Worm (Caenorhabditis elegans) whole organism, L2 larva: ENCODE data around the gene EEED8.3.
A peak's percentile ranks its signal among the peaks of the same experiment; 100 is the strongest.

ENCODE experiments used
- C34F6.9 ChIP-seq: fragments of 150-350 bp; optimal IDR thresholded peaks from 2 replicates; lab custom pipeline; 2014; ENCODE audit warnings: missing biosample characterization, missing genetic modification characterization
- F13H6.1 ChIP-seq: sonication (generic microtip); optimal IDR thresholded peaks from 2 replicates; lab custom pipeline; 2016; ENCODE audit warnings: missing genetic modification characterization, missing compliant biosample characterization
- ama-1 ChIP-seq: fragments of 150-350 bp; optimal IDR thresholded peaks from 2 replicates; lab custom pipeline; 2018; ENCODE audit warnings: inconsistent platforms
- blmp-1 ChIP-seq: sonication (generic microtip); optimal IDR thresholded peaks from 2 replicates; lab custom pipeline; 2017; ENCODE audit warnings: missing genetic modification characterization, mild to moderate bottlenecking, missing compliant biosample characterization, antibody characterized with exemption, moderate library complexity; ENCODE audit not compliant: insufficient read depth
- ceh-82 ChIP-seq: fragments of 150-350 bp; optimal IDR thresholded peaks from 2 replicates; lab custom pipeline; 2014; ENCODE audit warnings: missing biosample characterization, missing genetic modification characterization
- elt-1 ChIP-seq: fragments of 150-350 bp; optimal IDR thresholded peaks from 2 replicates; lab custom pipeline; 2014; ENCODE audit warnings: missing biosample characterization, missing genetic modification characterization
- fos-1 ChIP-seq: fragments of 150-350 bp; optimal IDR thresholded peaks from 2 replicates; lab custom pipeline; 2014; ENCODE audit warnings: missing biosample characterization, missing genetic modification characterization
- gmeb-1 ChIP-seq: fragments of 150-350 bp; optimal IDR thresholded peaks from 2 replicates; lab custom pipeline; 2014; ENCODE audit warnings: missing biosample characterization, missing genetic modification characterization
- lin-11 ChIP-seq: fragments of 150-350 bp; sonication (generic microtip); optimal IDR thresholded peaks from 2 replicates; lab custom pipeline; 2014; ENCODE audit warnings: missing biosample characterization, missing genetic modification characterization, inconsistent platforms, mixed read lengths
- lsy-2 ChIP-seq, 2 experiments: fragments of 150-350 bp in 1 of 2; sonication (generic microtip) in 1 of 2; optimal IDR thresholded peaks; 2 replicates each; lab custom pipeline; 2014 to 2017; ENCODE audit warnings: missing biosample characterization in 2 of 2, missing genetic modification characterization in 2 of 2
- nhr-11 ChIP-seq: fragments of 150-350 bp; optimal IDR thresholded peaks from 2 replicates; lab custom pipeline; 2014; ENCODE audit warnings: missing biosample characterization, missing genetic modification characterization
- nhr-129 ChIP-seq: fragments of 150-350 bp; optimal IDR thresholded peaks from 2 replicates; lab custom pipeline; 2014; ENCODE audit warnings: missing biosample characterization, missing genetic modification characterization
- nhr-23 ChIP-seq: fragments of 150-350 bp; optimal IDR thresholded peaks from 2 replicates; lab custom pipeline; 2014; ENCODE audit warnings: missing biosample characterization, missing genetic modification reagents, missing genetic modification characterization
- nhr-6 ChIP-seq: fragments of 150-350 bp; optimal IDR thresholded peaks from 2 replicates; lab custom pipeline; 2014; ENCODE audit warnings: missing biosample characterization, missing genetic modification characterization
- sem-4 ChIP-seq: fragments of 150-350 bp; optimal IDR thresholded peaks from 2 replicates; lab custom pipeline; 2014; ENCODE audit warnings: missing biosample characterization, missing genetic modification reagents, missing genetic modification characterization
- sma-3 ChIP-seq: sonication (generic microtip); optimal IDR thresholded peaks from 2 replicates; lab custom pipeline; 2016; ENCODE audit warnings: missing genetic modification reagents, missing genetic modification characterization, missing compliant biosample characterization
- sma-9 ChIP-seq, 2 experiments: fragments of 150-350 bp in 1 of 2; sonication (generic microtip) in 1 of 2; optimal IDR thresholded peaks; 2 replicates each; lab custom pipeline; 2014 to 2016; ENCODE audit warnings: missing genetic modification characterization in 2 of 2, mild to moderate bottlenecking in 1 of 2, missing biosample characterization in 1 of 2, missing compliant biosample characterization in 1 of 2, missing genetic modification reagents in 1 of 2, moderate library complexity in 1 of 2
- unc-55 ChIP-seq: fragments of 150-350 bp; sonication (generic microtip); optimal IDR thresholded peaks from 3 replicates; lab custom pipeline; 2014; ENCODE audit warnings: missing biosample characterization, missing genetic modification reagents, missing genetic modification characterization
- zag-1 ChIP-seq: fragments of 150-350 bp; optimal IDR thresholded peaks from 2 replicates; lab custom pipeline; 2014; ENCODE audit warnings: missing biosample characterization, missing genetic modification characterization

The EEED8.3 gene

ce11 chrII:5458683-5459410 is 44.8 kb downstream of the EEED8.3 start:
- TF ChIP-seq blmp-1 (tag; lab: Kevin White, UChicago) = peak; percentile 54
- TF ChIP-seq lin-11 (tag; lab: Kevin White, UChicago) = no peak
- peak; percentile 34 for TF ChIP-seq fos-1 (tag; lab: Kevin White, UChicago)

- peak; percentile 9 for TF ChIP-seq sma-9 (GFP tag; optimal IDR thresholded peaks at IDR 0.05; lab: Kevin White, UChicago)
- TF ChIP-seq sma-9 (tag; optimal IDR thresholded peaks at IDR 0.05; lab: Kevin White, UChicago) = no peak
- TF ChIP-seq C34F6.9 (tag; lab: Kevin White, UChicago) = no peak
- TF ChIP-seq fos-1 (tag; lab: Kevin White, UChicago) = peak; percentile 43
- TF ChIP-seq nhr-6 = no peak
- TF ChIP-seq sma-3 (GFP tag; lab: Kevin White, UChicago) = peak; percentile 68
- peak; percentile 60 for TF ChIP-seq blmp-1 (tag; lab: Kevin White, UChicago)
- TF ChIP-seq, all 48 proteins: peak for 4
Measured at ce11 chrII:5459534-5459933, 45.5 kb downstream of the EEED8.3 start.

- TF ChIP-seq fos-1 (tag; lab: Kevin White, UChicago) = peak; percentile 44
- no peak for TF ChIP-seq elt-1
- TF ChIP-seq zag-1 (tag; lab: Kevin White, UChicago) = no peak
- TF ChIP-seq nhr-129 = no peak
- no peak for TF ChIP-seq nhr-23
- no peak for TF ChIP-seq nhr-11 (tag; lab: Kevin White, UChicago)
- no peak for TF ChIP-seq gmeb-1 (tag; lab: Kevin White, UChicago)
- TF ChIP-seq F13H6.1 (tag; lab: Kevin White, UChicago) = peak; percentile 46
Measured at ce11 chrII:5460911-5461310, 46.8 kb downstream of the EEED8.3 start.

DNA sequence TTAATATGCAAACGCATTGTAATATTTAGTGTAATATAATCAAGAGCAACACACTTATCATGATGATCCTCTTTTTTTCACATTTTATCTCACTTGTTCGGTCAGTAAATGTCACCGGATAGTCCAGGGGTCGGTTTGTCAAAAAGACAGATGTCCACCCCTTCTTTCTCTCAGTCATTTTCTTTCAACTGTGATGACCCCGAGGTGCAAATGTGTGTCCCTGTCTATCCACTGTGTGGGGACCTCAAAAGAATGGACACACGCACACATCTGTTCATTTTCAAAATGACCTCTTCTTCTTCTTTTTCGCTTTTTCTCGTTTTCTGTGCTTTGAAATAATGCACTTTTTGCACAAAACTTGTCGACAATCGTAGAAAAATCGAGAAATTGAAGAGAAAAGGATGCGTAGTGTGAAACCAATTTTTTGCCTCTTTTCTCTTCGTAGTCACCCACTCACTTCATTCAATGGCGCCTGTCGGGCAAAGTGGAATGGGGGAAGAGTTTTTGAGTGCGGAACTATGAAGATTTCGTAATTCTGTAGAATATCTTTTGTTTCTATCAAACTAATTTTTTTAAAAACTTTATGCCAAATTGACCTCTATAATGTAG is 49.7 kb downstream of the EEED8.3 start:
- TF ChIP-seq lsy-2 (tag; optimal IDR thresholded peaks at IDR 0.05; lab: Kevin White, UChicago) = peak in 1 of 2 experiments; percentile 46
- no peak for TF ChIP-seq ceh-82
- TF ChIP-seq nhr-129 = peak; percentile 43
- peak; percentile 41 for TF ChIP-seq unc-55 (GFP tag; lab: Kevin White, UChicago)
- peak; percentile 44 for TF ChIP-seq F13H6.1 (tag; lab: Kevin White, UChicago)
- no peak for TF ChIP-seq ama-1
- TF ChIP-seq gmeb-1 (tag; lab: Kevin White, UChicago) = no peak
- TF ChIP-seq sem-4 (tag; lab: Kevin White, UChicago) = peak; percentile 49
- TF ChIP-seq C34F6.9 (tag; lab: Kevin White, UChicago) = peak; percentile 23
- TF ChIP-seq fos-1 (tag; lab: Kevin White, UChicago) = no peak
- TF ChIP-seq zag-1 (tag; lab: Kevin White, UChicago) = peak; percentile 32
